Fruit fly (Drosophila melanogaster) whole organism, adult: ENCODE measurements around the gene meng.

Experiments
- CG5204 ChIP-seq: fragments of 200-800 bp; sonication (Bioruptor generic); optimal IDR thresholded peaks from 2 replicates; lab custom pipeline; 2016; ENCODE audit warnings: missing biosample characterization, missing genetic modification characterization
- ovo ChIP-seq: fragments of 200-800 bp; sonication (Bioruptor generic); optimal IDR thresholded peaks from 2 replicates; lab custom pipeline; 2016; ENCODE audit warnings: missing biosample characterization, missing genetic modification characterization

DNA sequence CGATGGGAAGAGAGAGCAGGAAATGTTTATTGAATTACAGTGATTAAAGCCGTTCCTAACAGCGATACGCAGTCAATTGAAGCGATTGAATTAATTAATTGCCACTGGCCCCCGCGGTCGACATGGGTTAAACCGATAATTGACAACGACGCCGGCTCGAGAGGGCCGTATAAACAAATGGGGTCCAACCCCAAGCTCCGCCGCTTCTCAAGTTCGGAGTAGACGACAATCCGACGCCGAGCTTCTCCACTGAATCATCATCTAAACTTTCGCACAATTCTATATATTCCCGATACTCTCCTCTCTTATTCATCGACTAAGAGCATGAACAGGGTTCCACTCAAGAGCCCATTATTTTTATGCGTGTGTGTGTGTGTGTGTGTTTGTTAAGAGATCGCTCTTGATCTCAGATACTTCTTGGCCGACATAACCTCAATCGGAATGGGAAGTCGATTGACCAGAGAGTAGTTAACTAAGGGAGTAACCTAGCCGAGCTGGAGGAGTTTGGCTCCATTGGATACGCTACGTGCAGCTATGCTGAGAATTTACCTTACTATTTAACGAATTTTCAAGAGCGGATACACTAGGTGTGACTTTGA is 49.6 kb downstream of the meng start:
- no peak for TF ChIP-seq CG5204 (GFP tag; lab: Kevin White, UChicago)
- no peak for TF ChIP-seq ovo
